Worm (Caenorhabditis elegans) whole organism, L2 larva: ENCODE data around the gene D1014.7.

Experiments used
- F13H6.1 ChIP-seq: sonication (generic microtip); optimal IDR thresholded peaks from 2 replicates; lab custom pipeline; 2016; ENCODE audit warnings: missing genetic modification characterization, missing compliant biosample characterization
- egl-27 ChIP-seq: sonication (generic microtip); optimal IDR thresholded peaks from 3 replicates; lab custom pipeline; 2017; ENCODE audit warnings: missing biosample characterization, missing genetic modification reagents, missing genetic modification characterization
- gmeb-1 ChIP-seq: fragments of 150-350 bp; optimal IDR thresholded peaks from 2 replicates; lab custom pipeline; 2014; ENCODE audit warnings: missing biosample characterization, missing genetic modification characterization
- lin-13 ChIP-seq: fragments of 150-350 bp; optimal IDR thresholded peaks from 2 replicates; lab custom pipeline; 2014; ENCODE audit warnings: missing biosample characterization, missing genetic modification reagents, missing genetic modification characterization
- mab-5 ChIP-seq: fragments of 150-350 bp; optimal IDR thresholded peaks from 2 replicates; lab custom pipeline; 2014; ENCODE audit warnings: missing biosample characterization, missing genetic modification characterization
- nhr-237 ChIP-seq: fragments of 150-350 bp; optimal IDR thresholded peaks from 2 replicates; lab custom pipeline; 2014; ENCODE audit warnings: missing biosample characterization, missing genetic modification characterization
- nhr-6 ChIP-seq: fragments of 150-350 bp; optimal IDR thresholded peaks from 2 replicates; lab custom pipeline; 2014; ENCODE audit warnings: missing biosample characterization, missing genetic modification characterization
- skn-1 ChIP-seq: sonication (generic microtip); optimal IDR thresholded peaks from 2 replicates; lab custom pipeline; 2017; ENCODE audit warnings: missing biosample characterization, missing genetic modification characterization
- snpc-4 ChIP-seq: fragments of 150-350 bp; optimal IDR thresholded peaks from 2 replicates; lab custom pipeline; 2014; ENCODE audit warnings: missing biosample characterization, missing genetic modification characterization
- unc-62 ChIP-seq: fragments of 150-350 bp; optimal IDR thresholded peaks from 2 replicates; lab custom pipeline; 2014; ENCODE audit warnings: missing biosample characterization, missing genetic modification reagents, missing genetic modification characterization
- ztf-1 ChIP-seq: fragments of 200-800 bp; sonication (Bioruptor generic); conservative IDR thresholded peaks from 2 replicates; pipeline ENCODE4 v1.3.6; 2022; ENCODE audit warnings: missing genetic modification characterization, missing compliant biosample characterization
- ztf-11 ChIP-seq: sonication (generic microtip); optimal IDR thresholded peaks from 2 replicates; lab custom pipeline; 2017; ENCODE audit warnings: missing biosample characterization, missing genetic modification characterization

DNA sequence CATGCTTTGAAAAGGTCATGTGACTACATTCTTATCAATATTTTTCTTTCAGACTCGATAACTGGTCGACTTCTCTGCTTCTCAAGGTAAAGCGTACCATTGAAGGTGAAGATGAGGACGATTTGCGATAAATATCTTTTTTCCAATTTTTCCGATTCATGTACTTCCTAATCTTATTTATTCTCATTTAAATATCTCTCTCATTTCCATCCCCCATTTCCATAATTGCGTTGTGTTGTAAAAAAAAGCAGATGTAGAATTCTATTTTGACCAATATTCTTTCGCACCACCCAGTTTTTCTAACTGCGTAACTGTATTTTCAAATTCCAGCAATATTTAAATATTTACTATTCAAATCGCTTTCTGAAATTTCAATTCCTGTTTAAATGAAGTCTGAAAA lies 14.9 kb downstream of the D1014.7 start, which contains the start of gene D1014.4:
- TF ChIP-seq ztf-1 (GFP tag; lab: Robert Waterston, UW) (no peak), lin-13 (no peak), gmeb-1 (no peak), nhr-237 (no peak), F13H6.1 (tag; lab: Kevin White, UChicago) (no peak), unc-62 (GFP tag; lab: Kevin White, UChicago) (no peak), ztf-11 (tag; lab: Kevin White, UChicago) (no peak), snpc-4 (tag; lab: Kevin White, UChicago) (no peak), skn-1 (no peak), egl-27 (tag; lab: Kevin White, UChicago) (no peak), mab-5 (tag; lab: Kevin White, UChicago) (no peak), nhr-6 (no peak)
